Fruit fly (Drosophila melanogaster): ENCODE data around the gene CG11382.

The CG11382 gene

DNA sequence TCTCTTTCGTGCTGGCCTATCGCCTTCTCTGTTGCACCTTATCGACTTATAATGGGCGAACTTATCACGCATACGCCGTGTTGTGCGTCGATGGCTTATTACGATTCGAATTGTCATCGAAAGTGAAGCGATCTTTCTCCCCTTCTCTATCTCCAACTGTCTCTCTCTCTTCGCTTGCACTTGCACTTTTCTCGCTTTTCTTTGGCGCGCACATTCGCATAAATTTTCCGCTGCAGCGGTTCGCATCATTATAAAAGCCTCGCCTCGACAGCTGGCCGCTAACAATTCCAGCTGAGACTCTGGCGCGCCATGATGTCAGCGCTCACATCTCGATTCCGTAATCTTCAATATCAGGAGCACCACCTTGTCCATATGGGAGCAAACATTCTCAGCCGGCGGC is 10.5 kb upstream of the CG11382 start, which contains the start of gene CG14625:
TSS of gene CG14625 (plus strand) at position 301 of the 400 bp plus-strand sequence.
- TF ChIP-seq CG4496 (GFP tag; IDR thresholded peaks at IDR 0.05), result no peak
- TF ChIP-seq CG9948 (tag; optimal IDR thresholded peaks at IDR 0.05), result no peak
- TF ChIP-seq CG17806 (tag; optimal IDR thresholded peaks at IDR 0.05), result no peak

DNA sequence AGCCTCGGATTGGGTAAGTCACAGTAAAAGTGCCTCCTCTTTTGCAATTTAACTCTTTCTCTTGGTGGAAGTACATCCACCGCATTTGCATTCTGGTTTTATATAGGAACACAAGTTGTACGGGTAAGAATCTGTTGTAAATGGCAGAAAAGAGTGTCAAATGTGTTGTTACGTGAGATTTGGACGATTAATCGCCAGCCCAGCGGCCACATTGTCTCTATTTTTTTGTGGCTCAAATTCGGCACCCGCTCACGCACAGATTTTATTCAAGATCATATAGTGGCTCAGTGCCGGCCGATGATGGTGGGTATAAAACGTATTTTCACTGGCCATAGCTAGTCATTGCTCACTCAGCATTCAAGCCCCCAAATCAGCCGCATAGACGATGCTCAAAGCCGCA is 6.3 kb upstream of the CG11382 start, which contains the start of gene CG11381:
TSS of gene CG11381 (plus strand) at position 301 of the 400 bp plus-strand sequence.
- TF ChIP-seq rn (GFP tag; IDR thresholded peaks at IDR 0.05), result no peak
- no peak for TF ChIP-seq Pif1B (GFP tag; optimal IDR thresholded peaks at IDR 0.05)

DNA sequence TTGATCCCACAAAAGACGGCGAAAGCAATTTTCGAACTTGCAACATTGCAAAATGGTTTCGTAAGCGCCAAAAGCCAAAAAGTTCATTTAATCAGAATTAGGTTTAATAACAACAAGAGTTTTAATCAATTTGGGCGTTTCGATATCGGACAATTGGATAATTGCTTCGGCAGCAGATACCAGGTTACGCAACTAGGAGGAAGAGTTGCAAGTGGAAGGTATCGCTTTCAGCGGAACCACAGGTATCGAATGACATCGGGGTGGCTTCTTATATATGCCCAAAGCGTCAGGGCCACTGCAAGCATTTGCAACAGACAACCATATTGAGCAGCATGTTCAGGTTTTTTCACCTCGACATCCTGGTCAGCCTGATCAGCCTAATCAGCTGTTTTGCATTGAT is 3.3 kb upstream of the CG11382 start, which contains the start of gene CG14624:
TSS of gene CG14624 (plus strand) at position 301 of the 400 bp plus-strand sequence.
- no peak for TF ChIP-seq CG8301 (tag; optimal IDR thresholded peaks at IDR 0.05)
- TF ChIP-seq CG14655 (GFP tag; optimal IDR thresholded peaks at IDR 0.05), result no peak
- no peak for TF ChIP-seq CG13204 (GFP tag; optimal IDR thresholded peaks at IDR 0.05)
- no peak for TF ChIP-seq CG17806 (tag; optimal IDR thresholded peaks at IDR 0.05)
- no peak for TF ChIP-seq CG4496 (GFP tag; IDR thresholded peaks at IDR 0.05)
- no peak for TF ChIP-seq CG12605 (GFP tag; IDR thresholded peaks at IDR 0.05)
- TF ChIP-seq CG8159 (tag; optimal IDR thresholded peaks at IDR 0.05), result no peak
- no peak for TF ChIP-seq Pif1B (GFP tag; optimal IDR thresholded peaks at IDR 0.05)
- no peak for TF ChIP-seq gl (tag; optimal IDR thresholded peaks at IDR 0.05)
- no peak for TF ChIP-seq CG10348 (GFP tag; IDR thresholded peaks at IDR 0.05)
- TF ChIP-seq CG9948 (tag; optimal IDR thresholded peaks at IDR 0.05), result no peak
- TF ChIP-seq Ets98B (GFP tag; IDR thresholded peaks at IDR 0.05), result no peak
- TF ChIP-seq D1 (tag; optimal IDR thresholded peaks at IDR 0.05), result no peak

DNA sequence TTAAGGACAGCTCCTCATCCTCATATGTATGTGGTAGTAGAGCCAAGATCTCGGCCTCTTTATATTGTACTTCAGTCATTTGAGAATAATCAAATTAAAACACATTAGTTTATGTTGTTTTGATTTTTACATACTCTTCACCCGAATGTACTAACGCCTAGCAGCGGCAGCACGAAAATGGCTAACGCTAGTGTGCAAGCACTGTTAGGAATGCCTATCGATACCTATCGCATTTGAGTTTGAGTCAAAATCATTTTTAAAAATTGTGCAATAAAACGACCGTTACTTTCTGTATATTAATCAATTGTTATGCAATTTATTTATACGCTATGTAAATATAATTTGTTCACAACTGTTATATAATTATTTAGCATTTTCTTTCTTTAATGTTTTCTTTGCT is 5.2 kb downstream of the CG11382 start, which contains the start of gene CG11398:
TSS of gene CG11398 (minus strand) at position 157 of the 400 bp plus-strand sequence.
- no peak for TF ChIP-seq D1 (tag; optimal IDR thresholded peaks at IDR 0.05)
- no peak for TF ChIP-seq fd96Ca (GFP tag; IDR thresholded peaks at IDR 0.05)
- TF ChIP-seq Pif1B (GFP tag; optimal IDR thresholded peaks at IDR 0.05), result no peak
- no peak for TF ChIP-seq CG4496 (GFP tag; IDR thresholded peaks at IDR 0.05)
- TF ChIP-seq gl (tag; optimal IDR thresholded peaks at IDR 0.05), result no peak
- TF ChIP-seq CG17806 (tag; optimal IDR thresholded peaks at IDR 0.05), result no peak
- no peak for TF ChIP-seq rn (GFP tag; IDR thresholded peaks at IDR 0.05)
- TF ChIP-seq CG9948 (tag; optimal IDR thresholded peaks at IDR 0.05), result no peak
- no peak for TF ChIP-seq CG32121 (GFP tag; IDR thresholded peaks at IDR 0.05)
- no peak for TF ChIP-seq CG8301 (tag; optimal IDR thresholded peaks at IDR 0.05)
- no peak for TF ChIP-seq Pif1A (GFP tag; optimal IDR thresholded peaks at IDR 0.05)
- TF ChIP-seq CG34367 (tag; optimal IDR thresholded peaks at IDR 0.05), result no peak
- no peak for TF ChIP-seq CG14655 (GFP tag; optimal IDR thresholded peaks at IDR 0.05)
- no peak for TF ChIP-seq Ets98B (GFP tag; IDR thresholded peaks at IDR 0.05)
- no peak for TF ChIP-seq CG15710 (tag; optimal IDR thresholded peaks at IDR 0.05)
- no peak for TF ChIP-seq EcR (GFP tag; optimal IDR thresholded peaks at IDR 0.05)
- no peak for TF ChIP-seq Snoo (tag; optimal IDR thresholded peaks at IDR 0.05)

DNA sequence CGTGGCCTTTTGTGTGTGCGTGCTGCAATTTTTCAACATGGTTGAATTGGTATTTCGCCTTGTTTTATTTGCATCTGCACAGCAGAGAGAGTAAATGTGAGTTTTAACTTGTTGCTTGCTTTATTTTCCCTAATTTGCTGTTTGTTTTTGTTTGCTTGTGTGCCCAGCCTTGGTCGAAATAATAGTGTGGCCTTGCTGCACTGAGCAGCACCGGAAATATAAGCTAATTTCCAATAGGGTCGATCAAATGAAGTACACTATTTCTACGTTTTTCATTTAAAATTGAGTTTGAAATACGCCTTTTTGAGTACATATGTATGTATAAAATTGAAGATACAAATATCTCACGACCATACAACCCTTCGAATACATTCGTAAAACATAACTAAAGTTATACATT is 6.9 kb downstream of the CG11382 start:
- no peak for TF ChIP-seq rn (GFP tag; IDR thresholded peaks at IDR 0.05)
- TF ChIP-seq CG12605 (GFP tag; IDR thresholded peaks at IDR 0.05), result peak; percentile 29; the same call in 1 of the 2 replicates
- TF ChIP-seq Pif1A (GFP tag; optimal IDR thresholded peaks at IDR 0.05), result no peak
- 0 out of 2 replicates have a peak, but pooled peaks have one; percentile 16 for TF ChIP-seq Ets98B (GFP tag; IDR thresholded peaks at IDR 0.05)
- TF ChIP-seq CG4496 (GFP tag; IDR thresholded peaks at IDR 0.05), result peak; percentile 43; the same call in 1 of the 3 replicates

DNA sequence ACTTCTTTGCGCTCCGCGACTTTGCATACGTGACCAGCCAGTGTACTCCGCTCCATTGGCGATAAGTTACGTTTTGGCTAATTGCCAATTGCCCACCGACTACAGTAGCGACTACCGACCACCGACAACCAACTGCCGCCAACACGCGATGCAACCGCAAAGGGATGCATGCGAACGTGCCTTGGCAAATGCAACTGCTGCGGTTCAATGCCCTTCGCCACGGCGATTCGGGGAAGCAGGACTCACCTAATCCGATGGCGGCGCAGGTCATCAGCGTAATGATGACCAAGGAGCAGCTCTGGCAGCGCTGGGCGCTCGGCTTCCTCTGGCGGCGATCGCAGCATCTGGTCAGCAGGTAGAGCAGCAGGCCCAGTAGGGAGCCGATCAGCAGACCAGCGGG is 16.1 kb downstream of the CG11382 start:
- TF ChIP-seq EcR (GFP tag; optimal IDR thresholded peaks at IDR 0.05) (peak; percentile 23), CG8301 (tag; optimal IDR thresholded peaks at IDR 0.05) (no peak)

DNA sequence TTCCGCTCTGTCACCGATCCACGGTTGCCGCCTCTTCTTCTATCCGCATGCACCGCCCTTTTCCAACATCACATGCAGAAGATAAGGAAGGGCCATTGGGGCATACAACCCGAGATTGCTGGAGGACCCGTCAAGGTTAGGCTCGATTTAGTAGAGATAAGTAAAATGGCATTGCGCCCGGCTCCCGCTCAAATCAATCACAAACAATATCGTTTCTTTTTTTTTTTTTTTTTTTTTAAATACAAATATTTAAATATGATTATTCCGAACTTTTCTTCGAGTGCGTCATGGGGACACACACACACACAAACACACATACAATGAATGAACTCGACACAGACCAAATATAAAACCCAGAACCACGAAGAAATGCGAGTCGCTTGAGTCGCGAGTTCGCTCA is 19.3 kb downstream of the CG11382 start:
- TF ChIP-seq EcR (GFP tag; optimal IDR thresholded peaks at IDR 0.05), result no peak
- TF ChIP-seq CG8159 (tag; optimal IDR thresholded peaks at IDR 0.05), result peak; percentile 20
- TF ChIP-seq Snoo (tag; optimal IDR thresholded peaks at IDR 0.05), result no peak
- TF ChIP-seq gl (tag; optimal IDR thresholded peaks at IDR 0.05), result no peak
- peak; percentile 57; the same call in 2 of the 3 replicates for TF ChIP-seq CG4496 (GFP tag; IDR thresholded peaks at IDR 0.05)
- no peak for TF ChIP-seq D1 (tag; optimal IDR thresholded peaks at IDR 0.05)
- no peak for TF ChIP-seq CG13204 (GFP tag; optimal IDR thresholded peaks at IDR 0.05)
- TF ChIP-seq Pif1A (GFP tag; optimal IDR thresholded peaks at IDR 0.05), result no peak
- TF ChIP-seq rn (GFP tag; IDR thresholded peaks at IDR 0.05), result no peak
- TF ChIP-seq CG10348 (GFP tag; IDR thresholded peaks at IDR 0.05), result no peak
- peak; percentile 31 for TF ChIP-seq CG9948 (tag; optimal IDR thresholded peaks at IDR 0.05)
- no peak for TF ChIP-seq CG15710 (tag; optimal IDR thresholded peaks at IDR 0.05)
- TF ChIP-seq CG8301 (tag; optimal IDR thresholded peaks at IDR 0.05), result no peak
- TF ChIP-seq CG17806 (tag; optimal IDR thresholded peaks at IDR 0.05), result peak; percentile 16
- peak; percentile 66; the same call in 2 of the 3 replicates for TF ChIP-seq fd96Ca (GFP tag; IDR thresholded peaks at IDR 0.05)
- peak; percentile 10; the same call in 1 of the 2 replicates for TF ChIP-seq Ets98B (GFP tag; IDR thresholded peaks at IDR 0.05)
- no peak for TF ChIP-seq CG14655 (GFP tag; optimal IDR thresholded peaks at IDR 0.05)
- TF ChIP-seq CG34367 (tag; optimal IDR thresholded peaks at IDR 0.05), result no peak
- TF ChIP-seq CG12605 (GFP tag; IDR thresholded peaks at IDR 0.05), result peak; percentile 39; the same call in 1 of the 2 replicates
- TF ChIP-seq Pif1B (GFP tag; optimal IDR thresholded peaks at IDR 0.05), result peak; percentile 37
- TF ChIP-seq CG32121 (GFP tag; IDR thresholded peaks at IDR 0.05), result no peak
